Worm (Caenorhabditis elegans) whole organism, L4 larva: ENCODE data around the gene riok-3.

Experiments used
- Y105C5A.15 ChIP-seq: fragments of 200-800 bp; sonication (Bioruptor generic); IDR thresholded peaks from 2 replicates; pipeline ENCODE4 v1.3.6; 2022; ENCODE audit warnings: missing genetic modification characterization, missing compliant biosample characterization
- egl-27 ChIP-seq: sonication (generic microtip); optimal IDR thresholded peaks from 3 replicates; lab custom pipeline; 2017; ENCODE audit warnings: missing biosample characterization, missing genetic modification reagents, missing genetic modification characterization
- egl-43 ChIP-seq: fragments of 200-800 bp; sonication (Bioruptor generic); IDR thresholded peaks from 2 replicates; pipeline ENCODE4 v1.3.6; 2022; ENCODE audit warnings: missing genetic modification reagents, missing genetic modification characterization, missing compliant biosample characterization
- lsy-2 ChIP-seq, 2 experiments: fragments of 150-350 bp in 1 of 2; sonication (generic microtip) in 1 of 2; optimal IDR thresholded peaks; 2 replicates each; lab custom pipeline; 2014 to 2017; ENCODE audit warnings: missing biosample characterization in 2 of 2, missing genetic modification characterization in 2 of 2
- nhr-11 ChIP-seq: fragments of 150-350 bp; optimal IDR thresholded peaks from 2 replicates; lab custom pipeline; 2014; ENCODE audit warnings: missing biosample characterization, missing genetic modification characterization
- unc-62 ChIP-seq, 3 experiments: fragments of 150-350 bp in 1 of 3; sonication (generic microtip); optimal IDR thresholded peaks in 2 of 3; peaks in 1 of 3; 1 replicate in 1 of 3; 2 replicates in 2 of 3; lab custom pipeline; 2014 to 2017; ENCODE audit warnings: missing biosample characterization in 3 of 3, missing genetic modification characterization in 3 of 3, missing genetic modification reagents in 3 of 3, missing genotype in 1 of 3
- ztf-11 ChIP-seq: fragments of 150-350 bp; optimal IDR thresholded peaks from 2 replicates; lab custom pipeline; 2014; ENCODE audit warnings: missing biosample characterization, missing genetic modification characterization

ce11 chrIII:9758848-9759247, 46.0 kb downstream of the riok-3 start, which contains the start of gene rmd-1:
- TF ChIP-seq egl-43 (GFP tag; lab: Robert Waterston, UW) (no peak), nhr-11 (no peak), unc-62 (GFP tag; optimal IDR thresholded peaks at IDR 0.05 in 1 of 2; lab: Kevin White, UChicago) (no peak), unc-62 (tag; optimal IDR thresholded peaks at IDR 0.05; lab: Kevin White, UChicago) (no peak), egl-27 (tag; lab: Kevin White, UChicago) (no peak), lsy-2 (tag; optimal IDR thresholded peaks at IDR 0.05; lab: Kevin White, UChicago) (no peak), ztf-11 (no peak), Y105C5A.15 (GFP tag; lab: Robert Waterston, UW) (no peak)
